Worm (Caenorhabditis elegans) whole organism, young adult: ENCODE results near the gene C54D10.9.

Source experiments
- D2030.7 ChIP-seq: fragments of 200-800 bp; sonication (Bioruptor generic); IDR thresholded peaks from 2 replicates; pipeline ENCODE4 v1.3.6; 2022; ENCODE audit warnings: missing genetic modification reagents, missing genetic modification characterization, missing compliant biosample characterization
- F22D6.2 ChIP-seq: sonication (generic microtip); optimal IDR thresholded peaks from 2 replicates; lab custom pipeline; 2016; ENCODE audit warnings: mild to moderate bottlenecking, missing genetic modification characterization, missing compliant biosample characterization
- F37B4.10 ChIP-seq: fragments of 200-800 bp; sonication (Bioruptor generic); IDR thresholded peaks from 2 replicates; pipeline ENCODE4 v1.3.6; 2022; ENCODE audit warnings: missing genetic modification characterization, missing compliant biosample characterization
- F49E8.2 ChIP-seq: sonication (generic microtip); optimal IDR thresholded peaks from 3 replicates; lab custom pipeline; 2017; ENCODE audit warnings: missing genetic modification characterization, mild to moderate bottlenecking, missing compliant biosample characterization, antibody characterized with exemption, moderate library complexity; ENCODE audit not compliant: insufficient read depth
- F57C9.4 ChIP-seq: sonication (generic microtip); optimal IDR thresholded peaks from 2 replicates; lab custom pipeline; 2017; ENCODE audit warnings: mild to moderate bottlenecking, missing genetic modification characterization, missing compliant biosample characterization
- K12H6.12 ChIP-seq: fragments of 200-800 bp; sonication (Bioruptor generic); optimal IDR thresholded peaks from 2 replicates; lab custom pipeline; 2018; ENCODE audit warnings: mild to moderate bottlenecking, missing genetic modification characterization, missing compliant biosample characterization
- Y53F4B.3 ChIP-seq: fragments of 200-800 bp; sonication (Bioruptor generic); IDR thresholded peaks from 2 replicates; pipeline ENCODE4 v1.3.6; 2022; ENCODE audit warnings: missing genetic modification reagents, missing genetic modification characterization, missing compliant biosample characterization
- Y53G8AR.9 ChIP-seq: fragments of 200-800 bp; sonication (Bioruptor generic); conservative IDR thresholded peaks from 2 replicates; pipeline ENCODE4 v1.3.6; 2022; ENCODE audit warnings: missing genetic modification reagents, missing genetic modification characterization, missing compliant biosample characterization
- Y67H2A.10 ChIP-seq: fragments of 200-800 bp; sonication (Bioruptor generic); conservative IDR thresholded peaks from 2 replicates; pipeline ENCODE4 v1.3.6; 2022; ENCODE audit warnings: missing genetic modification reagents, missing genetic modification characterization, missing compliant biosample characterization
- Y79H2A.3 ChIP-seq: fragments of 200-800 bp; sonication (Bioruptor generic); conservative IDR thresholded peaks from 2 replicates; pipeline ENCODE4 v1.3.6; 2022; ENCODE audit warnings: missing genetic modification reagents, missing genetic modification characterization, missing compliant biosample characterization
- Y95B8A.8 ChIP-seq: fragments of 200-800 bp; sonication (Bioruptor generic); IDR thresholded peaks from 2 replicates; pipeline ENCODE4 v1.3.6; 2022; ENCODE audit warnings: missing genetic modification reagents, missing genetic modification characterization, missing compliant biosample characterization
- akir-1 ChIP-seq: fragments of 200-800 bp; sonication (Bioruptor generic); optimal IDR thresholded peaks from 2 replicates; lab custom pipeline; 2018; ENCODE audit warnings: mild to moderate bottlenecking, missing genetic modification characterization, moderate library complexity, missing compliant biosample characterization
- ama-1 ChIP-seq, 3 experiments: fragments of 150-350 bp in 1 of 3; sonication (generic microtip) in 2 of 3; optimal IDR thresholded peaks; 2 replicates each; lab custom pipeline; 2014 to 2018; ENCODE audit warnings: missing biosample characterization in 2 of 3, missing genetic modification characterization in 2 of 3, missing genetic modification reagents in 2 of 3
- bed-2 ChIP-seq: fragments of 200-800 bp; sonication (Bioruptor generic); IDR thresholded peaks from 2 replicates; pipeline ENCODE4 v1.3.6; 2022; ENCODE audit warnings: missing genetic modification reagents, missing genetic modification characterization, missing compliant biosample characterization
- ceh-40 ChIP-seq: fragments of 200-800 bp; sonication (Bioruptor generic); IDR thresholded peaks from 2 replicates; pipeline ENCODE4 v1.3.6; 2022; ENCODE audit warnings: missing genetic modification characterization, missing compliant biosample characterization
- ceh-79 ChIP-seq: sonication (generic microtip); optimal IDR thresholded peaks from 2 replicates; lab custom pipeline; 2017; ENCODE audit warnings: mild to moderate bottlenecking, missing genetic modification characterization, missing compliant biosample characterization
- dox-1 ChIP-seq: fragments of 200-800 bp; sonication (Bioruptor generic); IDR thresholded peaks from 2 replicates; pipeline ENCODE4 v1.3.6; 2022; ENCODE audit warnings: missing genetic modification reagents, missing genetic modification characterization, missing compliant biosample characterization
- dpff-1 ChIP-seq: sonication (generic microtip); optimal IDR thresholded peaks from 2 replicates; lab custom pipeline; 2017; ENCODE audit warnings: mild to moderate bottlenecking, missing genetic modification characterization, missing compliant biosample characterization
- fkh-3 ChIP-seq: sonication (generic microtip); optimal IDR thresholded peaks from 2 replicates; lab custom pipeline; 2016; ENCODE audit warnings: mild to moderate bottlenecking, missing genetic modification characterization, missing compliant biosample characterization
- gei-17 ChIP-seq: fragments of 200-800 bp; sonication (Bioruptor generic); optimal IDR thresholded peaks from 2 replicates; lab custom pipeline; 2018; ENCODE audit warnings: mild to moderate bottlenecking, missing genetic modification characterization, missing compliant biosample characterization
- him-1 ChIP-seq: sonication (generic microtip); optimal IDR thresholded peaks from 2 replicates; lab custom pipeline; 2016; ENCODE audit warnings: missing genotype, missing genetic modification reagents, missing genetic modification characterization, missing compliant biosample characterization
- hlh-12 ChIP-seq: sonication (generic microtip); optimal IDR thresholded peaks from 2 replicates; lab custom pipeline; 2016; ENCODE audit warnings: missing genetic modification characterization, missing compliant biosample characterization
- hmg-20 ChIP-seq: fragments of 200-800 bp; sonication (Bioruptor generic); IDR thresholded peaks from 2 replicates; pipeline ENCODE4 v1.3.6; 2022; ENCODE audit warnings: missing genetic modification reagents, missing genetic modification characterization, missing compliant biosample characterization
- hrde-1 ChIP-seq: sonication (generic microtip); optimal IDR thresholded peaks from 2 replicates; lab custom pipeline; 2016; ENCODE audit warnings: missing genetic modification characterization, mild to moderate bottlenecking, missing compliant biosample characterization, moderate library complexity, missing genotype, missing genetic modification reagents, borderline replicate concordance
- lag-1 ChIP-seq: fragments of 200-800 bp; sonication (Bioruptor generic); IDR thresholded peaks from 2 replicates; pipeline ENCODE4 v1.3.6; 2022; ENCODE audit warnings: missing genetic modification reagents, missing genetic modification characterization, missing compliant biosample characterization
- let-607 ChIP-seq, 2 experiments: fragments of 200-800 bp in 1 of 2; sonication (Bioruptor generic) in 1 of 2; sonication (generic microtip) in 1 of 2; optimal IDR thresholded peaks; 2 replicates each; lab custom pipeline; 2016 to 2018; ENCODE audit warnings: mild to moderate bottlenecking in 2 of 2, missing compliant biosample characterization in 2 of 2, missing genetic modification characterization in 2 of 2, moderate library complexity in 2 of 2, missing genotype in 1 of 2
- lin-26 ChIP-seq: fragments of 200-800 bp; sonication (Bioruptor generic); IDR thresholded peaks from 2 replicates; pipeline ENCODE4 v1.3.6; 2022; ENCODE audit warnings: missing genetic modification reagents, missing genetic modification characterization, missing compliant biosample characterization
- lin-40 ChIP-seq: sonication (generic microtip); optimal IDR thresholded peaks from 2 replicates; lab custom pipeline; 2016; ENCODE audit warnings: missing genetic modification characterization, mild to moderate bottlenecking, missing compliant biosample characterization, missing genotype, missing genetic modification reagents
- lir-1 ChIP-seq: fragments of 200-800 bp; sonication (Bioruptor generic); conservative IDR thresholded peaks from 2 replicates; pipeline ENCODE4 v1.3.6; 2022; ENCODE audit warnings: missing genetic modification reagents, missing genetic modification characterization, missing compliant biosample characterization
- lsl-1 ChIP-seq: fragments of 200-800 bp; sonication (Bioruptor generic); optimal IDR thresholded peaks from 2 replicates; lab custom pipeline; 2018; ENCODE audit warnings: mild to moderate bottlenecking, missing genetic modification characterization, moderate library complexity, missing compliant biosample characterization
- lsy-27 ChIP-seq: sonication (generic microtip); optimal IDR thresholded peaks from 2 replicates; lab custom pipeline; 2017; ENCODE audit warnings: missing genetic modification characterization, mild to moderate bottlenecking, missing compliant biosample characterization, antibody characterized with exemption, missing genotype, borderline replicate concordance; ENCODE audit not compliant: insufficient read depth
- madf-10 ChIP-seq: sonication (generic microtip); optimal IDR thresholded peaks from 2 replicates; lab custom pipeline; 2016; ENCODE audit warnings: mild to moderate bottlenecking, missing genetic modification characterization, missing compliant biosample characterization
- madf-8 ChIP-seq: fragments of 200-800 bp; sonication (Bioruptor generic); conservative IDR thresholded peaks from 2 replicates; pipeline ENCODE4 v1.3.6; 2022; ENCODE audit warnings: missing genetic modification reagents, missing genetic modification characterization, missing compliant biosample characterization
- mel-28 ChIP-seq: sonication (generic microtip); optimal IDR thresholded peaks from 2 replicates; lab custom pipeline; 2016; ENCODE audit warnings: borderline replicate concordance, mild to moderate bottlenecking, missing genetic modification characterization, missing compliant biosample characterization
- mes-4 ChIP-seq: sonication (generic microtip); optimal IDR thresholded peaks from 2 replicates; lab custom pipeline; 2016; ENCODE audit warnings: missing genotype, missing genetic modification characterization, missing compliant biosample characterization
- pbrm-1 ChIP-seq: fragments of 200-800 bp; sonication (Bioruptor generic); IDR thresholded peaks from 2 replicates; pipeline ENCODE4 v1.3.6; 2022; ENCODE audit warnings: missing genetic modification reagents, missing genetic modification characterization, missing compliant biosample characterization
- pha-4 ChIP-seq: fragments of 150-350 bp; sonication (generic microtip); optimal IDR thresholded peaks from 2 replicates; lab custom pipeline; 2014; ENCODE audit warnings: missing biosample characterization, missing genetic modification reagents, missing genetic modification characterization
- rcor-1 ChIP-seq: fragments of 200-800 bp; sonication (Bioruptor generic); IDR thresholded peaks from 2 replicates; pipeline ENCODE4 v1.3.6; 2022; ENCODE audit warnings: missing genetic modification reagents, missing genetic modification characterization, missing compliant biosample characterization
- rec-8 ChIP-seq, 2 experiments: sonication (generic microtip); optimal IDR thresholded peaks; 2 replicates each; lab custom pipeline; 2016; ENCODE audit warnings: mild to moderate bottlenecking in 2 of 2, missing genetic modification characterization in 2 of 2, missing genetic modification reagents in 2 of 2, missing genotype in 2 of 2, missing biosample characterization in 1 of 2, missing compliant biosample characterization in 1 of 2, moderate library complexity in 1 of 2
- sdz-38 ChIP-seq: sonication (generic microtip); optimal IDR thresholded peaks from 2 replicates; lab custom pipeline; 2016; ENCODE audit warnings: missing genotype, missing genetic modification characterization, missing compliant biosample characterization
- sea-2 ChIP-seq: fragments of 200-800 bp; sonication (Bioruptor generic); IDR thresholded peaks from 2 replicates; pipeline ENCODE4 v1.3.6; 2022; ENCODE audit warnings: missing genetic modification characterization, missing compliant biosample characterization
- somi-1 ChIP-seq: fragments of 200-800 bp; sonication (Bioruptor generic); optimal IDR thresholded peaks from 2 replicates; lab custom pipeline; 2018; ENCODE audit warnings: mild to moderate bottlenecking, missing genetic modification characterization, missing compliant biosample characterization
- tbp1 ChIP-seq: fragments of 200-800 bp; sonication (Bioruptor generic); optimal IDR thresholded peaks from 2 replicates; lab custom pipeline; 2018; ENCODE audit warnings: mild to moderate bottlenecking, missing genetic modification characterization, missing compliant biosample characterization
- tlf-1 ChIP-seq: fragments of 200-800 bp; sonication (Bioruptor generic); optimal IDR thresholded peaks from 2 replicates; lab custom pipeline; 2018; ENCODE audit warnings: mild to moderate bottlenecking, missing genetic modification characterization, missing compliant biosample characterization
- unc-62 ChIP-seq: fragments of 150-350 bp; optimal IDR thresholded peaks from 2 replicates; lab custom pipeline; 2014; ENCODE audit warnings: missing biosample characterization, missing genetic modification reagents, missing genetic modification characterization
- ztf-25 ChIP-seq: fragments of 200-800 bp; sonication (Bioruptor generic); IDR thresholded peaks from 2 replicates; pipeline ENCODE4 v1.3.6; 2022; ENCODE audit warnings: missing genetic modification reagents, missing genetic modification characterization, missing compliant biosample characterization
- ztf-6 ChIP-seq: fragments of 200-800 bp; sonication (Bioruptor generic); IDR thresholded peaks from 2 replicates; pipeline ENCODE4 v1.3.6; 2022; ENCODE audit warnings: missing genetic modification reagents, missing genetic modification characterization, missing compliant biosample characterization

Gene C54D10.9

ce11 chrV:12491070-12491643 lies 44.2 kb downstream of the C54D10.9 start (continued):
- TF ChIP-seq hrde-1 (tag; lab: Kevin White, UChicago): peak; percentile 24
- TF ChIP-seq Y53G8AR.9 (GFP tag; lab: Robert Waterston, UW): peak; percentile 88
- peak; percentile 97 for TF ChIP-seq D2030.7 (GFP tag; lab: Robert Waterston, UW)
- no peak for TF ChIP-seq sdz-38 (tag; lab: Kevin White, UChicago)
- peak; percentile 92 for TF ChIP-seq rcor-1 (GFP tag; lab: Robert Waterston, UW)
- peak; percentile 40 for TF ChIP-seq mes-4 (tag; lab: Kevin White, UChicago)
- TF ChIP-seq lsy-27 (tag; lab: Kevin White, UChicago): peak; percentile 11
- no peak for TF ChIP-seq unc-62 (GFP tag; lab: Kevin White, UChicago)
- TF ChIP-seq ztf-6 (GFP tag; lab: Robert Waterston, UW): no peak
- TF ChIP-seq sea-2 (GFP tag; lab: Robert Waterston, UW): no peak
- TF ChIP-seq lsl-1 (GFP tag; lab: Kevin White, UChicago): peak; percentile 70
- TF ChIP-seq Y79H2A.3: no peak
- TF ChIP-seq gei-17: no peak
- TF ChIP-seq akir-1: no peak
- no peak for TF ChIP-seq somi-1
- TF ChIP-seq hmg-20 (GFP tag; lab: Robert Waterston, UW): peak; percentile 56; the same call in 1 of the 2 replicates
- TF ChIP-seq lir-1 (GFP tag; lab: Robert Waterston, UW): 0 out of 2 replicates have a peak, but pooled peaks have one; percentile 23
- TF ChIP-seq K12H6.12 (tag; lab: Kevin White, UChicago): no peak
- TF ChIP-seq tlf-1 (GFP tag; lab: Kevin White, UChicago): peak; percentile 75
- peak; percentile 99 for TF ChIP-seq pbrm-1 (GFP tag; lab: Robert Waterston, UW)
- TF ChIP-seq fkh-3 (tag; lab: Kevin White, UChicago): no peak
- peak; percentile 82 for TF ChIP-seq tbp1 (GFP tag; lab: Kevin White, UChicago)
- TF ChIP-seq madf-8 (GFP tag; lab: Robert Waterston, UW): peak; percentile 17; the same call in 1 of the 2 replicates
- no peak for TF ChIP-seq ceh-79 (tag; lab: Kevin White, UChicago)
- no peak for TF ChIP-seq ztf-25 (GFP tag; lab: Robert Waterston, UW)
- TF ChIP-seq F37B4.10 (GFP tag; lab: Robert Waterston, UW): no peak
- peak; percentile 46 for TF ChIP-seq Y53F4B.3 (GFP tag; lab: Robert Waterston, UW)
- TF ChIP-seq mel-28 (tag; lab: Kevin White, UChicago): no peak
- no peak for TF ChIP-seq lin-26 (GFP tag; lab: Robert Waterston, UW)
- TF ChIP-seq let-607 (tag; optimal IDR thresholded peaks at IDR 0.05; lab: Kevin White, UChicago): peak in 1 of 2 experiments; percentile 8
- 0 out of 2 replicates have a peak, but pooled peaks have one; percentile 29 for TF ChIP-seq bed-2
- no peak for TF ChIP-seq pha-4 (tag; lab: Kevin White, UChicago)
- no peak for TF ChIP-seq lag-1 (GFP tag; lab: Robert Waterston, UW)
- peak; percentile 35 for TF ChIP-seq ama-1 (optimal IDR thresholded peaks at IDR 0.05; lab: Kevin White, UChicago)
- no peak for TF ChIP-seq ama-1 (GFP tag; optimal IDR thresholded peaks at IDR 0.05; lab: Kevin White, UChicago)
- peak; percentile 96 for TF ChIP-seq him-1 (tag; lab: Kevin White, UChicago)
- TF ChIP-seq F57C9.4 (tag; lab: Kevin White, UChicago): no peak
- TF ChIP-seq lin-40 (tag; lab: Kevin White, UChicago): peak; percentile 54
- peak; percentile 94 for TF ChIP-seq dox-1
- TF ChIP-seq ceh-40 (GFP tag; lab: Robert Waterston, UW): no peak
- peak; percentile 85 for TF ChIP-seq F49E8.2 (tag; lab: Kevin White, UChicago)
- TF ChIP-seq Y67H2A.10 (GFP tag; lab: Robert Waterston, UW): no peak
- no peak for TF ChIP-seq F22D6.2 (tag; lab: Kevin White, UChicago)
- peak; percentile 11 to 80 for TF ChIP-seq rec-8 (tag; optimal IDR thresholded peaks at IDR 0.05; lab: Kevin White, UChicago)
- no peak for TF ChIP-seq hlh-12
- TF ChIP-seq madf-10 (tag; lab: Kevin White, UChicago): peak; percentile 38
- no peak for TF ChIP-seq Y95B8A.8 (GFP tag; lab: Robert Waterston, UW)
- TF ChIP-seq dpff-1 (tag; lab: Kevin White, UChicago): no peak
